Worm (Caenorhabditis elegans): ENCODE data around the gene C09G12.5.

DNA sequence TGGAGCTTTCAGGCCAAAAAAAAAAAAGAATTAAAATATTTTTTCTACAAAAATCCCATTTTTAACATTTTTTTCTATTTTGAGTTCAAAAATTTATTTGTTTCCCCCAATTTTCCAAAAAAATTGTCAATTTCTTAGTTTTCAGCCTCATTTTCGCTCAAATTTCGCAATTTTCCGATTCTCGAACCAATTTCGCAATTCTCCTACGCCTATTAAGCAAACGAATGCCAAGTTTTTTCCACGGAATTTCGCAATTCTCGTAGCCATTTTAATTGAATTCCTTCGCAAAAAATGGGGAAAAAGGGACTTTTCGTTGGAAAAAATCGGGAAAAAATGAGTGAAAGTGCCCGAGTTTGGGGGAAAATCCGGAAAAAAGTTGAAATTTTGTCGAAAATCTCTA, 41.2 kb downstream of the C09G12.5 start:
- TF ChIP-seq ztf-11 (tag; optimal IDR thresholded peaks at IDR 0.05) (no peak), nhr-77 (tag; optimal IDR thresholded peaks at IDR 0.05) (no peak)

Data from whole organism, L3 larva.